Worm (Caenorhabditis elegans) whole organism, L4/young adult: ENCODE measurements around the gene F09E5.12.

Experiments
- dao-5 ChIP-seq: sonication (generic microtip); optimal IDR thresholded peaks from 2 replicates; lab custom pipeline; 2016; ENCODE audit warnings: missing genotype, missing genetic modification characterization, moderate library complexity, missing compliant biosample characterization
- him-1 ChIP-seq: sonication (generic microtip); optimal IDR thresholded peaks from 2 replicates; lab custom pipeline; 2016; ENCODE audit warnings: missing genotype, missing genetic modification reagents, missing genetic modification characterization, missing compliant biosample characterization

ce11 chrII:5334628-5335027 lies 35.9 kb downstream of the F09E5.12 start:
- TF ChIP-seq him-1 (no peak), dao-5 (tag; lab: Kevin White, UChicago) (no peak)
